Fruit fly (Drosophila melanogaster) whole organism, embryonic: Measurements from ENCODE around the gene Tpst.

ENCODE experiments used
- BEAF-32 ChIP-seq: fragments of 200-800 bp; sonication (Bioruptor generic); optimal IDR thresholded peaks from 3 replicates; lab custom pipeline; 2017; ENCODE audit warnings: missing biosample characterization, missing genetic modification characterization, mild to moderate bottlenecking, moderate library complexity, missing genetic modification reagents
- CG10267 ChIP-seq: fragments of 200-800 bp; sonication (Bioruptor generic); optimal IDR thresholded peaks from 2 replicates; lab custom pipeline; 2018; ENCODE audit warnings: missing biosample characterization, mild to moderate bottlenecking, missing genetic modification characterization, moderate library complexity
- CG11398 ChIP-seq: fragments of 200-800 bp; sonication (Bioruptor generic); optimal IDR thresholded peaks from 2 replicates; lab custom pipeline; 2016; ENCODE audit warnings: missing biosample characterization, missing genetic modification characterization
- CG11723 ChIP-seq: fragments of 200-800 bp; sonication (Bioruptor generic); optimal IDR thresholded peaks from 2 replicates; lab custom pipeline; 2017; ENCODE audit warnings: missing biosample characterization, mild to moderate bottlenecking, missing genetic modification characterization
- CG13296 ChIP-seq: fragments of 200-800 bp; sonication (Bioruptor generic); optimal IDR thresholded peaks from 3 replicates; lab custom pipeline; 2018; ENCODE audit warnings: missing biosample characterization, mild to moderate bottlenecking, missing genetic modification characterization
- CG13624 ChIP-seq: fragments of 200-800 bp; sonication (Bioruptor generic); optimal IDR thresholded peaks from 2 replicates; lab custom pipeline; 2016; ENCODE audit warnings: missing biosample characterization, missing genetic modification characterization
- CG14014 ChIP-seq: fragments of 200-800 bp; sonication (Bioruptor generic); IDR thresholded peaks from 2 replicates; pipeline ENCODE4 v1.3.6; 2022; ENCODE audit warnings: missing biosample characterization, missing genetic modification characterization
- CG14710 ChIP-seq: fragments of 200-800 bp; sonication (Bioruptor generic); optimal IDR thresholded peaks from 3 replicates; lab custom pipeline; 2019; ENCODE audit warnings: missing biosample characterization, mild to moderate bottlenecking, missing genetic modification characterization, moderate library complexity
- CG16779 ChIP-seq: fragments of 200-800 bp; sonication (Bioruptor generic); IDR thresholded peaks from 2 replicates; pipeline ENCODE4 v1.3.6; 2022; ENCODE audit warnings: missing biosample characterization, missing genetic modification characterization
- CG16863 ChIP-seq: fragments of 200-800 bp; sonication (Bioruptor generic); optimal IDR thresholded peaks from 3 replicates; lab custom pipeline; 2016; ENCODE audit warnings: missing biosample characterization, missing genetic modification characterization
- CG17361 ChIP-seq: fragments of 200-800 bp; sonication (Bioruptor generic); IDR thresholded peaks from 3 replicates; pipeline ENCODE4 v1.3.6; 2022; ENCODE audit warnings: missing biosample characterization, missing genetic modification characterization
- CG2129 ChIP-seq: fragments of 200-800 bp; sonication (Bioruptor generic); IDR thresholded peaks from 2 replicates; pipeline ENCODE4 v1.3.6; 2022; ENCODE audit warnings: missing biosample characterization, missing genetic modification characterization; ENCODE audit not compliant: partially characterized antibody
- CG2199 ChIP-seq: fragments of 200-800 bp; sonication (Bioruptor generic); IDR thresholded peaks from 3 replicates; pipeline ENCODE4 v1.3.6; 2022; ENCODE audit warnings: missing biosample characterization, missing genetic modification characterization
- CG3847 ChIP-seq: fragments of 200-800 bp; sonication (Bioruptor generic); IDR thresholded peaks from 2 replicates; pipeline ENCODE4 v1.3.6; 2022; ENCODE audit warnings: missing biosample characterization, missing genetic modification characterization
- CG7271 ChIP-seq: fragments of 200-800 bp; sonication (Bioruptor generic); optimal IDR thresholded peaks from 2 replicates; lab custom pipeline; 2018; ENCODE audit warnings: missing biosample characterization, mild to moderate bottlenecking, missing genetic modification characterization, moderate library complexity
- CG7839 ChIP-seq: fragments of 200-800 bp; sonication (Bioruptor generic); optimal IDR thresholded peaks from 3 replicates; lab custom pipeline; 2018; ENCODE audit warnings: missing biosample characterization, mild to moderate bottlenecking, missing genetic modification characterization, moderate library complexity
- CG8089 ChIP-seq: fragments of 200-800 bp; sonication (Bioruptor generic); optimal IDR thresholded peaks from 3 replicates; lab custom pipeline; 2016; ENCODE audit warnings: missing biosample characterization, missing genetic modification characterization
- CG8765 ChIP-seq: fragments of 200-800 bp; sonication (Bioruptor generic); IDR thresholded peaks from 2 replicates; pipeline ENCODE4 v1.3.6; 2022; ENCODE audit warnings: missing biosample characterization, missing genetic modification characterization
- CTCF ChIP-seq: fragments of 200-800 bp; sonication (Bioruptor generic); optimal IDR thresholded peaks from 2 replicates; lab custom pipeline; 2017; ENCODE audit warnings: missing biosample characterization, mild to moderate bottlenecking, missing genetic modification characterization, moderate library complexity
- CkIIα-i1 ChIP-seq: fragments of 200-800 bp; sonication (Bioruptor generic); IDR thresholded peaks from 2 replicates; pipeline ENCODE4 v1.3.6; 2022; ENCODE audit warnings: missing biosample characterization, missing genetic modification characterization
- CoRest ChIP-seq: fragments of 200-800 bp; sonication (Bioruptor generic); optimal IDR thresholded peaks from 3 replicates; lab custom pipeline; 2018; ENCODE audit warnings: missing biosample characterization, mild to moderate bottlenecking, missing genetic modification characterization, moderate library complexity
- Deaf1 ChIP-seq: fragments of 200-800 bp; optimal IDR thresholded peaks from 3 replicates; lab custom pipeline; 2019; ENCODE audit warnings: missing biosample characterization, mild to moderate bottlenecking, missing genetic modification characterization, moderate library complexity
- Doc2 ChIP-seq: fragments of 200-800 bp; sonication (Bioruptor generic); IDR thresholded peaks from 2 replicates; pipeline ENCODE4 v1.3.6; 2022; ENCODE audit warnings: missing biosample characterization, missing genetic modification characterization
- ERR ChIP-seq: fragments of 200-800 bp; sonication (Bioruptor generic); optimal IDR thresholded peaks from 2 replicates; lab custom pipeline; 2016; ENCODE audit warnings: missing biosample characterization, missing genetic modification characterization
- GATAe ChIP-seq: fragments of 200-800 bp; sonication (Bioruptor generic); conservative IDR thresholded peaks from 2 replicates; pipeline ENCODE4 v1.3.6; 2022; ENCODE audit warnings: missing biosample characterization, missing genetic modification characterization
- Gug ChIP-seq: fragments of 200-800 bp; sonication (Bioruptor generic); IDR thresholded peaks from 4 replicates; pipeline ENCODE4 v1.3.6; 2022; ENCODE audit warnings: missing biosample characterization, missing genetic modification characterization
- Hey ChIP-seq: fragments of 200-800 bp; sonication (Bioruptor generic); optimal IDR thresholded peaks from 3 replicates; lab custom pipeline; 2018; ENCODE audit warnings: missing biosample characterization, mild to moderate bottlenecking, missing genetic modification characterization
- Hmr ChIP-seq: fragments of 200-800 bp; sonication (Bioruptor generic); optimal IDR thresholded peaks from 3 replicates; lab custom pipeline; 2017; ENCODE audit warnings: mild to moderate bottlenecking, missing biosample characterization, missing genetic modification reagents, missing genetic modification characterization
- Meics ChIP-seq: fragments of 200-800 bp; sonication (Bioruptor generic); optimal IDR thresholded peaks from 2 replicates; lab custom pipeline; 2017; ENCODE audit warnings: missing biosample characterization, mild to moderate bottlenecking, missing genetic modification characterization
- NC2β ChIP-seq: fragments of 200-800 bp; sonication (Bioruptor generic); optimal IDR thresholded peaks from 2 replicates; lab custom pipeline; 2016; ENCODE audit warnings: missing biosample characterization, missing genetic modification characterization
- Rfx ChIP-seq: fragments of 200-800 bp; sonication (Bioruptor generic); IDR thresholded peaks from 2 replicates; pipeline ENCODE4 v1.3.6; 2022; ENCODE audit warnings: missing biosample characterization, missing genetic modification characterization
- Rx ChIP-seq: fragments of 200-800 bp; sonication (Bioruptor generic); IDR thresholded peaks from 2 replicates; pipeline ENCODE4 v1.3.6; 2022; ENCODE audit warnings: missing biosample characterization, missing genetic modification characterization
- Sox100B ChIP-seq: fragments of 200-800 bp; sonication (Bioruptor generic); optimal IDR thresholded peaks from 3 replicates; lab custom pipeline; 2018; ENCODE audit warnings: missing biosample characterization, mild to moderate bottlenecking, missing genetic modification characterization
- Sox102F ChIP-seq: fragments of 200-800 bp; sonication (Bioruptor generic); optimal IDR thresholded peaks from 2 replicates; lab custom pipeline; 2018; ENCODE audit warnings: missing biosample characterization, mild to moderate bottlenecking, missing genetic modification characterization, moderate library complexity
- YL-1 ChIP-seq: fragments of 200-800 bp; sonication (Bioruptor generic); optimal IDR thresholded peaks from 3 replicates; lab custom pipeline; 2017; ENCODE audit warnings: missing biosample characterization, mild to moderate bottlenecking, missing genetic modification characterization
- ara ChIP-seq: fragments of 200-800 bp; sonication (Bioruptor generic); IDR thresholded peaks from 2 replicates; pipeline ENCODE4 v1.3.6; 2022; ENCODE audit warnings: missing biosample characterization, missing genetic modification characterization
- crol ChIP-seq: fragments of 200-800 bp; sonication (Bioruptor generic); IDR thresholded peaks from 2 replicates; pipeline ENCODE4 v1.3.6; 2022; ENCODE audit warnings: missing biosample characterization, missing genetic modification characterization
- ewg ChIP-seq: fragments of 200-800 bp; sonication (Bioruptor generic); optimal IDR thresholded peaks from 3 replicates; lab custom pipeline; 2017; ENCODE audit warnings: mild to moderate bottlenecking, missing biosample characterization, missing genetic modification reagents, missing genetic modification characterization
- gem ChIP-seq: fragments of 200-800 bp; sonication (Bioruptor generic); optimal IDR thresholded peaks from 2 replicates; lab custom pipeline; 2019; ENCODE audit warnings: missing biosample characterization, mild to moderate bottlenecking, missing genetic modification characterization, moderate library complexity
- gfzf ChIP-seq: fragments of 200-800 bp; sonication (Bioruptor generic); optimal IDR thresholded peaks from 2 replicates; lab custom pipeline; 2016; ENCODE audit warnings: missing biosample characterization, mild to moderate bottlenecking, missing genetic modification characterization, moderate library complexity
- gt ChIP-seq: fragments of 200-800 bp; sonication (Bioruptor generic); IDR thresholded peaks from 2 replicates; pipeline ENCODE4 v1.3.6; 2022; ENCODE audit warnings: missing biosample characterization, missing genetic modification characterization
- jigr1 ChIP-seq: fragments of 200-800 bp; sonication (Bioruptor generic); IDR thresholded peaks from 3 replicates; pipeline ENCODE4 v1.3.6; 2022; ENCODE audit warnings: missing biosample characterization, missing genetic modification characterization
- ken ChIP-seq: fragments of 200-800 bp; sonication (Bioruptor generic); IDR thresholded peaks from 3 replicates; pipeline ENCODE4 v1.3.6; 2022; ENCODE audit warnings: missing biosample characterization, missing genetic modification characterization
- maf-S ChIP-seq: fragments of 200-800 bp; sonication (Bioruptor generic); optimal IDR thresholded peaks from 2 replicates; lab custom pipeline; 2016; ENCODE audit warnings: missing biosample characterization, missing genetic modification characterization
- org-1 ChIP-seq: fragments of 200-800 bp; sonication (Bioruptor generic); optimal IDR thresholded peaks from 2 replicates; lab custom pipeline; 2017; ENCODE audit warnings: missing biosample characterization, missing genetic modification characterization
- otp ChIP-seq: fragments of 200-800 bp; sonication (Bioruptor generic); IDR thresholded peaks from 3 replicates; pipeline ENCODE4, ENCODE4 v1.3.6; 2022; ENCODE audit warnings: missing biosample characterization, missing genetic modification characterization
- pho ChIP-seq: fragments of 200-800 bp; sonication (Bioruptor generic); optimal IDR thresholded peaks from 2 replicates; lab custom pipeline; 2016; ENCODE audit warnings: missing biosample characterization, missing genetic modification characterization
- phol ChIP-seq: fragments of 200-800 bp; sonication (Bioruptor generic); optimal IDR thresholded peaks from 3 replicates; lab custom pipeline; 2018; ENCODE audit warnings: missing biosample characterization, mild to moderate bottlenecking, missing genetic modification characterization, moderate library complexity
- run ChIP-seq: fragments of 200-800 bp; sonication (Bioruptor generic); optimal IDR thresholded peaks from 3 replicates; lab custom pipeline; 2018; ENCODE audit warnings: missing biosample characterization, mild to moderate bottlenecking, missing genetic modification characterization
- sim ChIP-seq: fragments of 200-800 bp; sonication (Bioruptor generic); IDR thresholded peaks from 2 replicates; pipeline ENCODE4 v1.3.6; 2022; ENCODE audit warnings: missing biosample characterization, missing genetic modification characterization
- tap ChIP-seq: fragments of 200-800 bp; optimal IDR thresholded peaks from 3 replicates; lab custom pipeline; 2019; ENCODE audit warnings: missing biosample characterization, mild to moderate bottlenecking, missing genetic modification characterization, moderate library complexity
- toy ChIP-seq: fragments of 200-800 bp; sonication (Bioruptor generic); IDR thresholded peaks from 2 replicates; pipeline ENCODE4 v1.3.6; 2022; ENCODE audit warnings: missing biosample characterization, missing genetic modification characterization

Tpst gene

DNA sequence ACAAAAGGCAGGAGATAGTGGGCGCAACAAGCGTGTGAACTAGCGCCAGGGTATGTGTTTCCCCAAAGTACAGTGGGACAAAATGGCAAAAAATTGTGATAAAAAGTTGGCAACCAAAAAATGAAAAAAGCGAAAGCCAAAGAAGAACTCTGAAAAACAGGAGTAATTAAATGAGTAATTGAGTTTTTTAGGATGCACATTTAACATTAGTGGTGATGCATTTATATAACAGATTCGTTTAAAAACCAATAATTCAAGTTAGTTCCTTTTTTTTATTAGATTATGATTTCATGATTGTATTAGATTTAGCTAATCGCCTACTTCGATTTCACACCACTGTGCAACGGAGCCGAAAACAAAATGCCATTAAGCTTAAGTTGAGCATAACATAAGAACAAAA lies 8.8 kb downstream of the Tpst start (continued):
- TF ChIP-seq run (tag; lab: Kevin White, UChicago): no peak
- no peak for TF ChIP-seq Gug
- peak; percentile 0 for TF ChIP-seq NC2β
- no peak for TF ChIP-seq crol
- TF ChIP-seq gt (GFP tag; lab: Robert Waterston, UW): no peak
- peak; percentile 58 for TF ChIP-seq org-1 (GFP tag; lab: Kevin White, UChicago)
- no peak for TF ChIP-seq YL-1
- no peak for TF ChIP-seq Doc2 (GFP tag; lab: Robert Waterston, UW)
- TF ChIP-seq CoRest: peak; percentile 64
- TF ChIP-seq CG11398: no peak
- peak; percentile 78 for TF ChIP-seq CG17361 (GFP tag; lab: Robert Waterston, UW)
- TF ChIP-seq phol: peak; percentile 77
- peak; percentile 44; the same call in 1 of the 2 replicates for TF ChIP-seq ara (GFP tag; lab: Robert Waterston, UW)
- TF ChIP-seq CG14014: 0 out of 2 replicates have a peak, but pooled peaks have one; percentile 27
- TF ChIP-seq sim: no peak
- TF ChIP-seq maf-S (GFP tag; lab: Kevin White, UChicago): peak; percentile 8
- no peak for TF ChIP-seq CG8765 (GFP tag; lab: Robert Waterston, UW)
- peak; percentile 9 for TF ChIP-seq CG11723 (GFP tag; lab: Kevin White, UChicago)
- TF ChIP-seq CG16779 (GFP tag; lab: Robert Waterston, UW): no peak
- peak; percentile 49 for TF ChIP-seq Hmr (GFP tag; lab: Kevin White, UChicago)
- TF ChIP-seq CG7839 (tag; lab: Kevin White, UChicago): peak; percentile 73
- TF ChIP-seq ken (GFP tag; lab: Robert Waterston, UW): 0 out of 3 replicates have a peak, but pooled peaks have one; percentile 8
- peak; percentile 83 for TF ChIP-seq gem (tag; lab: Kevin White, UChicago)
- TF ChIP-seq CG8089: no peak
- TF ChIP-seq CG3847 (GFP tag; lab: Robert Waterston, UW): peak; percentile 32; the same call in 1 of the 2 replicates
- peak; percentile 60 for TF ChIP-seq Meics (GFP tag; lab: Kevin White, UChicago)
- peak; percentile 27 for TF ChIP-seq pho (GFP tag; lab: Kevin White, UChicago)
- peak; percentile 51 for TF ChIP-seq CG16863
- peak; percentile 31 for TF ChIP-seq ewg (GFP tag; lab: Kevin White, UChicago)
- TF ChIP-seq CTCF: no peak
- peak; percentile 58 for TF ChIP-seq CG14710
- TF ChIP-seq CG13296 (GFP tag; lab: Kevin White, UChicago): peak; percentile 16
- no peak for TF ChIP-seq GATAe
- peak; percentile 48 for TF ChIP-seq Rfx
- TF ChIP-seq CG7271 (tag; lab: Kevin White, UChicago): no peak
- no peak for TF ChIP-seq CG2129 (GFP tag; lab: Robert Waterston, UW)
- no peak for TF ChIP-seq ERR
- peak; percentile 22 for TF ChIP-seq tap (tag; lab: Kevin White, UChicago)
- TF ChIP-seq BEAF-32 (GFP tag; lab: Kevin White, UChicago): no peak
- no peak for TF ChIP-seq jigr1
- no peak for TF ChIP-seq CG13624 (GFP tag; lab: Kevin White, UChicago)
- peak; percentile 58 for TF ChIP-seq Sox100B (GFP tag; lab: Kevin White, UChicago)
- peak; percentile 74 for TF ChIP-seq Sox102F
- TF ChIP-seq gfzf (GFP tag; lab: Kevin White, UChicago): no peak
- no peak for TF ChIP-seq CG2199 (GFP tag; lab: Robert Waterston, UW)
- peak; percentile 47 for TF ChIP-seq CG10267 (tag; lab: Kevin White, UChicago)
- no peak for TF ChIP-seq Rx (GFP tag; lab: Robert Waterston, UW)
- peak; percentile 1 for TF ChIP-seq Deaf1 (tag; lab: Kevin White, UChicago)
- no peak for TF ChIP-seq toy (GFP tag; lab: Robert Waterston, UW)
- peak; percentile 28; the same call in 1 of the 3 replicates for TF ChIP-seq otp (GFP tag; lab: Robert Waterston, UW)
- TF ChIP-seq Hey (tag; lab: Kevin White, UChicago): no peak
- no peak for TF ChIP-seq CkIIα-i1 (GFP tag; lab: Robert Waterston, UW)
